Worm (Caenorhabditis elegans): ENCODE measurements around the gene suf-1.

- no peak for TF ChIP-seq nfya-1 (tag; optimal IDR thresholded peaks at IDR 0.05)
- no peak for TF ChIP-seq mec-3 (tag; optimal IDR thresholded peaks at IDR 0.05; ENCODE audit: borderline replicate concordance)
- no peak for TF ChIP-seq hlh-8 (tag; optimal IDR thresholded peaks at IDR 0.05)
- TF ChIP-seq fax-1 (tag; optimal IDR thresholded peaks at IDR 0.05): no peak
- no peak for TF ChIP-seq madf-2 (tag; optimal IDR thresholded peaks at IDR 0.05)
Observed at ce11 chrII:8568234-8568969, 35.2 kb upstream of the suf-1 start.
